Worm (Caenorhabditis elegans): Measurements from ENCODE around the gene C35D10.12.

Gene C35D10.12

ce11 chrIII:4903784-4904183, 29.2 kb upstream of the C35D10.12 start, which contains the start of gene kbp-2:
TSS of gene kbp-2 (minus strand) at chrIII:4903884.
- no peak for TF ChIP-seq hlh-11 (tag; optimal IDR thresholded peaks at IDR 0.05)
- no peak for TF ChIP-seq lin-1 (GFP tag; IDR thresholded peaks at IDR 0.05)
- no peak for TF ChIP-seq F10B5.3 (tag; optimal IDR thresholded peaks at IDR 0.05)
- no peak for TF ChIP-seq aha-1 (tag)
- TF ChIP-seq ceh-32 (tag; optimal IDR thresholded peaks at IDR 0.05; ENCODE audit: poor library complexity) = no peak
- no peak for TF ChIP-seq ctbp-1 (GFP tag; IDR thresholded peaks at IDR 0.05)
- TF ChIP-seq ZK546.5 (tag; optimal IDR thresholded peaks at IDR 0.05) = no peak
- TF ChIP-seq cey-2 (tag; optimal IDR thresholded peaks at IDR 0.05; ENCODE audit: borderline replicate concordance, insufficient read depth) = no peak
- no peak for TF ChIP-seq saeg-2 (GFP tag; IDR thresholded peaks at IDR 0.05)
- no peak for TF ChIP-seq lim-7 (GFP tag; IDR thresholded peaks at IDR 0.05)
- no peak for TF ChIP-seq ceh-44 (GFP tag; IDR thresholded peaks at IDR 0.05)
- no peak for TF ChIP-seq madf-5 (GFP tag; IDR thresholded peaks at IDR 0.05)
- no peak for TF ChIP-seq T20F7.1 (GFP tag; optimal IDR thresholded peaks at IDR 0.05)
- no peak for TF ChIP-seq gei-8 (GFP tag; optimal IDR thresholded peaks at IDR 0.05)
- no peak for TF ChIP-seq dmd-9 (GFP tag; IDR thresholded peaks at IDR 0.05)
- TF ChIP-seq nhr-42 (GFP tag; IDR thresholded peaks at IDR 0.05) = no peak
- TF ChIP-seq nhr-28 (tag; optimal IDR thresholded peaks at IDR 0.05) = no peak
- no peak for TF ChIP-seq Y48G9A.11 (GFP tag; IDR thresholded peaks at IDR 0.05)
- TF ChIP-seq ztf-11 (tag; optimal IDR thresholded peaks at IDR 0.05) = no peak
- no peak for TF ChIP-seq dve-1 (tag; optimal IDR thresholded peaks at IDR 0.05; ENCODE audit: insufficient read depth)

DNA sequence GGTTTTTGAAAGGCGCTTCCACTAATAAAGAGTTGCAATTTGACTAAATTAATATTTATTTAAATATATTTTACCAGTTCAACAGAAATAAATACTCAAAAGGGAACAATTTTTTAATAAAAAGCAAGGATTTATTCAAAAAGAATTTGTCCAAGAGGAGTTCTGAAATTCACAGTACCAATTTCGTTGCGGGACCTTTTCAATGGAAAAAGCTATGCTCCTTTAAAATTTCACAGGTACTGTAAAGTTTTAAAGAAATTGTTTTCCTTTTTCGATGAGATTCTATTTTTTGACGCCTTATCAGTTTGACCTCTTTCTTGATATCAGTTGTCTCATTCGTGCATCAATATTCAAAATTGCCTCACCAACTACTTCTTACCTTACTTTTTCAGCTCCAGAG, 25.7 kb upstream of the C35D10.12 start, which contains the start of gene tag-340:
Gene tag-340 (plus strand): TSS at position 249 of the 400 bp plus-strand sequence.
- TF ChIP-seq fkh-10 (GFP tag; optimal IDR thresholded peaks at IDR 0.05) (no peak), duxl-1 (tag; optimal IDR thresholded peaks at IDR 0.05; ENCODE audit: poor library complexity) (no peak), ZK337.2 (GFP tag; IDR thresholded peaks at IDR 0.05) (no peak), daf-16 (GFP tag; optimal IDR thresholded peaks at IDR 0.05) (no peak), daf-16 (tag; optimal IDR thresholded peaks at IDR 0.05) (peak; percentile 42), unc-130 (GFP tag; optimal IDR thresholded peaks at IDR 0.05) (no peak), nhr-28 (tag; optimal IDR thresholded peaks at IDR 0.05) (peak; percentile 3), unc-39 (tag; optimal IDR thresholded peaks at IDR 0.05) (no peak)

DNA sequence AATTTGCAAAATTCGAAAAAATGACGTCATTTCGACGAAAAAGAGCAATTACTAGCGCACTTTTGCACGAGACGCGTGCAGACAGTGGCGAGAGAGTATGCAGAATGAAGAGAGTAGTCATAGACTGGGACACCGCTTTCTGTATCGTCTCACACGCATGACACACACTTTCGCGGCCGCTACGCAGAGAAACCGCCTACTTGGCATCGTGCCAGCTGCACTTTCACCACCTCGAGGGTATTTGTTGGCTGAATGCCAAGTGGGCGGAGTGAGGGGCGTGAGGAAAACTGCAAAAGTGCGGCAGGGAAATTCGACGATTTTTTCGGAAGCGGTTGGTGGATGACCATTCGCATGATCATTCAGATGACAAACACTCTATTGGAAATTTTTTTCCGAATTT, 25.2 kb upstream of the C35D10.12 start:
- peak; percentile 74 for TF ChIP-seq ztf-7 (tag; optimal IDR thresholded peaks at IDR 0.05)
- TF ChIP-seq lin-13 (GFP tag; optimal IDR thresholded peaks at IDR 0.05) = peak; percentile 97
- peak; percentile 98 for TF ChIP-seq egl-43 (GFP tag; IDR thresholded peaks at IDR 0.05)
- no peak for TF ChIP-seq ztf-11 (tag; optimal IDR thresholded peaks at IDR 0.05)
- TF ChIP-seq nhr-10 (tag; optimal IDR thresholded peaks at IDR 0.05) = peak; percentile 96
- TF ChIP-seq F26F4.8 (GFP tag; conservative IDR thresholded peaks at IDR 0.05) = peak; percentile 75
- TF ChIP-seq nhr-11 (tag; optimal IDR thresholded peaks at IDR 0.05) = peak; percentile 99
- TF ChIP-seq daf-12 (tag; optimal IDR thresholded peaks at IDR 0.05) = no peak
- TF ChIP-seq aly-2 (tag; optimal IDR thresholded peaks at IDR 0.05) = no peak
- TF ChIP-seq zfp-2 (tag; optimal IDR thresholded peaks at IDR 0.05) = peak; percentile 96
- TF ChIP-seq nhr-25 (tag; optimal IDR thresholded peaks at IDR 0.05; ENCODE audit: borderline replicate concordance, insufficient read depth) = peak; percentile 98
- TF ChIP-seq madf-9 (GFP tag; conservative IDR thresholded peaks at IDR 0.05) = peak; percentile 97
- peak; percentile 36 for TF ChIP-seq ceh-28 (tag; optimal IDR thresholded peaks at IDR 0.05)
- peak; percentile 85 for TF ChIP-seq Y5F2A.4 (GFP tag; optimal IDR thresholded peaks at IDR 0.05)
- peak; percentile 96 for TF ChIP-seq zfp-3 (GFP tag; conservative IDR thresholded peaks at IDR 0.05)
- peak; percentile 28 to 100 for TF ChIP-seq unc-62 (GFP tag; optimal IDR thresholded peaks at IDR 0.05 in 1 of 2)
- no peak for TF ChIP-seq unc-62 (tag; optimal IDR thresholded peaks at IDR 0.05)
- TF ChIP-seq F10B5.3 (tag; optimal IDR thresholded peaks at IDR 0.05) = peak; percentile 88
- TF ChIP-seq hif-1 (tag; optimal IDR thresholded peaks at IDR 0.05) = peak; percentile 94 to 97
- peak; percentile 100 for TF ChIP-seq hlh-11 (tag; optimal IDR thresholded peaks at IDR 0.05)
- TF ChIP-seq F37D6.2 (tag; optimal IDR thresholded peaks at IDR 0.05) = peak; percentile 97
- peak; percentile 99 for TF ChIP-seq gei-8 (GFP tag; optimal IDR thresholded peaks at IDR 0.05)
- peak; percentile 100 for TF ChIP-seq saeg-2 (GFP tag; IDR thresholded peaks at IDR 0.05)
- TF ChIP-seq spr-1 (tag; optimal IDR thresholded peaks at IDR 0.05) = peak; percentile 96
- TF ChIP-seq ceh-62 (tag; optimal IDR thresholded peaks at IDR 0.05) = no peak
- peak; percentile 100 for TF ChIP-seq aha-1 (tag)
- peak in 1 of 2 experiments; percentile 59 for TF ChIP-seq ZK546.5 (tag; optimal IDR thresholded peaks at IDR 0.05)
- peak; percentile 87 for TF ChIP-seq zip-2 (tag; optimal IDR thresholded peaks at IDR 0.05)
